Worm (Caenorhabditis elegans): ENCODE results near the gene odr-1.

The odr-1 gene

DNA sequence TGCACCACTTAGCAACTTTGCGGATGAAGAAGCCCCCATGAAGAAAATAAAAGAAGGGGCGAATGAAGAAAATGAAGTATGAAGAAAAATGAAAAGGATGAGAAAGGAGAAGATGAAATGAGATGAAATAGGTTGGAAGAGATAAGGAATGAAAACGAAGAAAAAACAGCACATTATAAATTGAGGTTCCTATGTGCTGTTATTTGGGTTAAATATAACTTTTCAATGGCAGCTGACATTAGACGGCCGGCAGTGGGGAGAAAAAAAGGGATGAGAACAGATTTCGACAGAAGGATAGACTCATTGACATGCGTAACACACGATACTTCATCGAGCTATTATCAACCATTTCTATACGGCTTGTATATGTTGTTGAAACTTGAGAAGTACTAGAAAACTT lies 11.2 kb upstream of the odr-1 start:
- TF ChIP-seq unc-120 (tag; optimal IDR thresholded peaks at IDR 0.05; ENCODE audit: poor library complexity, severe bottlenecking), result peak; percentile 5
- no peak for TF ChIP-seq ceh-39 (tag; optimal IDR thresholded peaks at IDR 0.05)
- TF ChIP-seq hlh-1 (tag; optimal IDR thresholded peaks at IDR 0.05), result peak; percentile 35

DNA sequence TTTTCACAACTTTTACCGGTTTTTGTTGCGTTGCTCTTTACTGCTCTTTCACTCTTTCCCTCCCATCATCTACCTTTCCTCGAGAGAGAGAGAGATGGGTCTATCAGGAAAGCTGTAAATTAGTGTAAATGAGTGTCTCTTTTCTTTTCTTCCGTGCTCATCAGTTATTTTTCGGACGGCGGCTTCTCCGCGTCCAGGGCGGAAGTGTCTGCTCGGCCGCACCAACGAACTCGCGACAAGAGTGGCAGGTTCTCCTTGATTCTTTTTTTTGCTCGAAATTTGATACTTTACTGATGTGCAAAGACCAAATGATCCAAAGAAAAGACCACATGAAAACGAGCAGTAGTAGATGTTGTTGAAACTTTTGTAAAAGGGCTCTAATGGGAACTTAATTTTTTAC lies 7.9 kb upstream of the odr-1 start:
- TF ChIP-seq bed-3 (GFP tag; optimal IDR thresholded peaks at IDR 0.05), result no peak

DNA sequence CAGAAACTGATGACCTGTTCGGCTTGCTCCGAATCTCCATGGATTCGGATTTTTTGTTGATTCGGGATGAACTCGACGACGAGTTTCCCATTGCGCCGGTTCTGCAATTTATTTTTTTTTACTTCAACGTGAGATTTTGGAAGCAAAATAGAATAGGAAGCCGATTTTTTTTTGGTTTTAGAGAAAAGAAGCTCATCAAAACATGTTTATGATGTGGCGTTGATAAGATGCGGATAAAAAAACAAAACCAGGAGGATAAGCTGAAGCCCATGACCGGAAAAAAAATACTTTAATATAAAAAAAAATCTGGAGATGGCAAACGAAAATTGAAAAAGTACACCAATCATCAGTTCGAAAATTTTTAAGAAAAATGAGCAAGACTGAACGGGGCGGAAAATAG lies 5.3 kb upstream of the odr-1 start, which contains the start of gene glb-20:
glb-20 (minus strand) TSS at position 101 of the 400 bp plus-strand sequence.
- TF ChIP-seq drap-1 (GFP tag; optimal IDR thresholded peaks at IDR 0.05) (no peak), elt-3 (tag; optimal IDR thresholded peaks at IDR 0.05) (no peak), ceh-43 (GFP tag; optimal IDR thresholded peaks at IDR 0.05) (no peak), cnd-1 (tag; optimal IDR thresholded peaks at IDR 0.05) (no peak), lin-32 (GFP tag; optimal IDR thresholded peaks at IDR 0.05) (no peak), mls-2 (tag; optimal IDR thresholded peaks at IDR 0.05) (no peak), mep-1 (tag; optimal IDR thresholded peaks at IDR 0.05) (no peak), elt-1 (tag; optimal IDR thresholded peaks at IDR 0.05; ENCODE audit: borderline replicate concordance, insufficient read depth) (no peak), zip-8 (tag; optimal IDR thresholded peaks at IDR 0.05) (no peak), nhr-76 (tag; optimal IDR thresholded peaks at IDR 0.05) (no peak), unc-39 (tag; optimal IDR thresholded peaks at IDR 0.05) (no peak), tbx-8 (GFP tag; optimal IDR thresholded peaks at IDR 0.05) (no peak), lin-13 (tag; optimal IDR thresholded peaks at IDR 0.05) (no peak), nhr-12 (tag; optimal IDR thresholded peaks at IDR 0.05) (no peak)

ce11 chrX:13555098-13555497 lies 4.3 kb upstream of the odr-1 start:
- TF ChIP-seq ham-2 (GFP tag; optimal IDR thresholded peaks at IDR 0.05), result no peak
- no peak for TF ChIP-seq lin-13 (tag; optimal IDR thresholded peaks at IDR 0.05)
- TF ChIP-seq ceh-39 (tag; optimal IDR thresholded peaks at IDR 0.05), result no peak
- no peak for TF ChIP-seq nhr-28 (tag; optimal IDR thresholded peaks at IDR 0.05)
- peak; percentile 67 for TF ChIP-seq unc-62 (GFP tag; optimal IDR thresholded peaks at IDR 0.05)
- TF ChIP-seq ceh-43 (GFP tag; optimal IDR thresholded peaks at IDR 0.05), result no peak
- TF ChIP-seq unc-120 (tag; optimal IDR thresholded peaks at IDR 0.05; ENCODE audit: poor library complexity, severe bottlenecking), result peak; percentile 41

DNA sequence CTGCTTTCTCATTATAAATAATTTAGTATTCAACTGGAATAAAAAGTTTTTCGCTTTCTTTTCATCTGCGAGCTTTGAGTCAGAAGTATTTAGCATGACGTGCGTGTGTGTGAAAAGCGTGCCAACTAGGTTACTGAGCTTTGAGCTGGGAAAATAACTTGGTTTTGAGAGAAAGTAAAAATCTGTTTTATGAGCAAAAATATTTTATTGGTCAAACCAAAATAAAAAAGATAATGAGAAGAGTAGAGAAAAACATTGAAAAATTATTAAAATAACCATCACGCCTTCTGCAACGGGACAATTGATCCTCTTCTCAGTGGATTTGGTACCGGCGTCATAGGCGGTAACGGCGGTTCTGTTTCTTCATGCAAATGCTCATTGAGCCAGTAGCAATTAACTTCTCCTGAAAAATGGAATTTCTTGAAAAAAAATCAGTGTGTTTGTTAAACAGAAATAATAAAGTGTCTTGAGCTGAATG lies 6.2 kb downstream of the odr-1 start:
- peak; percentile 25 for TF ChIP-seq ces-1 (GFP tag; optimal IDR thresholded peaks at IDR 0.05)
- no peak for TF ChIP-seq nhr-12 (tag; optimal IDR thresholded peaks at IDR 0.05)

DNA sequence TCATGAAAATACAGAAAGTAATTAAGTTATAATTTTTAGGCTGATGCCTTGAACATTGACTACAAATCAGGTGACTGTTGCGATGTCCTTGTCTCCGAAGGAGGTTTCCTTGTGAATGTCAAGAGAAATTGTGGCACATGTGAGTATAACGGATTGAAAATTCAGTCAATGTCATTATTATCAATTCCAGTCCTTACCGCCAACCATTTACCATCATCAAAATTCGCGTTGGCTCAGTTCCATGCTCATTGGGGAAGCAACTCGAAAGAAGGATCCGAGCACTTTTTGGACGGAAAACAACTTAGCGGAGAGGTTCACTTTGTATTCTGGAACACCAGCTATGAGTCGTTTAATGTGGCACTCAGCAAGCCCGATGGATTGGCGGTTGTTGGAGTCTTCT lies 7.4 kb downstream of the odr-1 start:
- TF ChIP-seq tbx-8 (GFP tag; optimal IDR thresholded peaks at IDR 0.05), result no peak

ce11 chrX:13542757-13543156 lies 8.0 kb downstream of the odr-1 start:
- no peak for TF ChIP-seq nhr-237 (tag; optimal IDR thresholded peaks at IDR 0.05)
- no peak for TF ChIP-seq mab-5 (tag; optimal IDR thresholded peaks at IDR 0.05)
- peak; percentile 51 for TF ChIP-seq ces-1 (GFP tag; optimal IDR thresholded peaks at IDR 0.05)

ce11 chrX:13542236-13542635 lies 8.6 kb downstream of the odr-1 start, which contains the start of gene cah-4:
TSS of gene cah-4 (plus strand) at chrX:13542574.
- TF ChIP-seq cnd-1 (tag; optimal IDR thresholded peaks at IDR 0.05), result no peak
- no peak for TF ChIP-seq unc-120 (tag; optimal IDR thresholded peaks at IDR 0.05; ENCODE audit: poor library complexity, severe bottlenecking)
- no peak for TF ChIP-seq ceh-39 (tag; optimal IDR thresholded peaks at IDR 0.05)
- TF ChIP-seq ceh-83 (GFP tag; optimal IDR thresholded peaks at IDR 0.05), result no peak
- TF ChIP-seq flh-1 (GFP tag; optimal IDR thresholded peaks at IDR 0.05), result no peak
- no peak for TF ChIP-seq mab-5 (tag; optimal IDR thresholded peaks at IDR 0.05)
- no peak for TF ChIP-seq hlh-1 (tag; optimal IDR thresholded peaks at IDR 0.05)
- TF ChIP-seq nhr-2 (tag; optimal IDR thresholded peaks at IDR 0.05), result no peak
- no peak for TF ChIP-seq drap-1 (GFP tag; optimal IDR thresholded peaks at IDR 0.05)
- TF ChIP-seq unc-62 (GFP tag; optimal IDR thresholded peaks at IDR 0.05), result no peak
- no peak for TF ChIP-seq elt-1 (tag; optimal IDR thresholded peaks at IDR 0.05; ENCODE audit: borderline replicate concordance, insufficient read depth)
- TF ChIP-seq sem-2 (GFP tag; optimal IDR thresholded peaks at IDR 0.05), result no peak
- no peak for TF ChIP-seq mls-2 (tag; optimal IDR thresholded peaks at IDR 0.05)
- TF ChIP-seq ham-2 (GFP tag; optimal IDR thresholded peaks at IDR 0.05), result no peak

All from whole organism, mixed stage, embryonic.